Fruit fly (Drosophila melanogaster) whole organism, adult: ENCODE results near the gene CG31549.

Experiments used
- CG14711 ChIP-seq: fragments of 200-800 bp; sonication (Bioruptor generic); optimal IDR thresholded peaks from 2 replicates; lab custom pipeline; 2018; ENCODE audit warnings: missing biosample characterization, mild to moderate bottlenecking, missing genetic modification characterization, moderate library complexity
- CG5204 ChIP-seq: fragments of 200-800 bp; sonication (Bioruptor generic); optimal IDR thresholded peaks from 2 replicates; lab custom pipeline; 2016; ENCODE audit warnings: missing biosample characterization, missing genetic modification characterization
- CG7045 ChIP-seq: fragments of 200-800 bp; sonication (Bioruptor generic); optimal IDR thresholded peaks from 2 replicates; lab custom pipeline; 2017; ENCODE audit warnings: missing biosample characterization, mild to moderate bottlenecking, missing genetic modification characterization
- CG7101 ChIP-seq: fragments of 200-800 bp; sonication (Bioruptor generic); optimal IDR thresholded peaks from 2 replicates; lab custom pipeline; 2018; ENCODE audit warnings: missing biosample characterization, mild to moderate bottlenecking, missing genetic modification characterization, moderate library complexity
- Crg-1 ChIP-seq: fragments of 200-800 bp; sonication (Bioruptor generic); optimal IDR thresholded peaks from 2 replicates; lab custom pipeline; 2016; ENCODE audit warnings: missing biosample characterization, missing genetic modification characterization
- Hr96 ChIP-seq: fragments of 200-800 bp; sonication (Bioruptor generic); optimal IDR thresholded peaks from 2 replicates; lab custom pipeline; 2016; ENCODE audit warnings: missing biosample characterization, missing genetic modification characterization
- cnc ChIP-seq, 2 experiments: fragments of >200 bp; optimal IDR thresholded peaks; 2 replicates each; lab custom pipeline; 2017
- kay ChIP-seq: fragments of 200-800 bp; sonication (Bioruptor generic); peaks from one replicate; lab custom pipeline; 2016; ENCODE audit warnings: missing biosample characterization, missing genetic modification characterization, borderline replicate concordance
- tj ChIP-seq: fragments of 200-800 bp; sonication (Bioruptor generic); optimal IDR thresholded peaks from 3 replicates; lab custom pipeline; 2017; ENCODE audit warnings: missing biosample characterization, mild to moderate bottlenecking, missing genetic modification characterization, moderate library complexity

DNA sequence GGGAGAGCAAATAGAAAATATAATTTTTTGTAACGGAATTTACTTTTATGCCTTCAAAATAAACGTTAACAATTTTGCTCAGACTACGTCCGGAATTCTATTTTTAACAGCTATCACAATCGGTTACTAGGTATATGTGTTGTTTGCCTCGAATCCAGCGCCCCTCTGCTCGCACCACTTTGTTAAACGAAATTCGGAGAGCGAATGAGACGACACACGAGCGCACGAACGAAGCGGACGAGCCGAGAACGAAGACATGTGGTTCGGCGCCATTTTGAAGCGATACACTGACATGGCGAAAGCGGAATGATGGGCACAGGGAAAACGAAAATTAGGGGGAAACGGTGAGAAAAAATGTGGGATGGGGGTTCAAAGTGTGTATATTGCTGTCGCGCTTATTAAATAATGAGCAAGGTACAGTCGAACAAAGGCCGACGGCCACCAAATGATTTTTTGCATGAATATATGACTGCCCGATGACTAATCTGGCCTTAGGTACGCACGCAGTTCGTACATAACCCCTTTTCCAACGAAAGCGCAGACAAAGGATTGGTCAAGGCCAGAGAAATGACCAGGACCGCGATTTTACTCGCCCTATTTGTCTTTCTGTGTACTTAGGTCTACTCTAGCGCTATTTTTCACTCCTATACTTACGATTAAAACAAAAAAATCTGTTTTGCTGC is 31.5 kb upstream of the CG31549 start:
- TF ChIP-seq CG7101 (peak; percentile 69), cnc (optimal IDR thresholded peaks at IDR 0.05; lab: Kevin White, UChicago) (peak; percentile 63 to 95), Hr96 (GFP tag; lab: Kevin White, UChicago) (no peak), Crg-1 (GFP tag; lab: Kevin White, UChicago) (no peak), tj (peak; percentile 67), kay (peak; percentile 97), CG5204 (GFP tag; lab: Kevin White, UChicago) (no peak), CG14711 (tag; lab: Kevin White, UChicago) (no peak), CG7045 (GFP tag; lab: Kevin White, UChicago) (peak; percentile 66)
